Fruit fly (Drosophila melanogaster) whole organism, embryonic: ENCODE results near the gene Oscillin.

ENCODE experiments used
- Awh ChIP-seq: fragments of 200-800 bp; sonication (Bioruptor generic); IDR thresholded peaks from 2 replicates; pipeline ENCODE4, ENCODE4 v1.3.6; 2022; ENCODE audit warnings: missing biosample characterization, missing genetic modification characterization
- Bgb ChIP-seq: fragments of 200-800 bp; sonication (Bioruptor generic); IDR thresholded peaks from 2 replicates; pipeline ENCODE4 v1.3.6; 2022; ENCODE audit warnings: missing biosample characterization, missing genetic modification characterization; ENCODE audit not compliant: partially characterized antibody
- CG10274 ChIP-seq: fragments of 200-800 bp; sonication (Bioruptor generic); optimal IDR thresholded peaks from 3 replicates; lab custom pipeline; 2017; ENCODE audit warnings: missing biosample characterization, mild to moderate bottlenecking, missing genetic modification characterization
- CG11695 ChIP-seq: fragments of 200-800 bp; sonication (Bioruptor generic); IDR thresholded peaks from 3 replicates; pipeline ENCODE4 v1.3.6; 2022; ENCODE audit warnings: missing biosample characterization, missing genetic modification characterization
- CG12071 ChIP-seq: fragments of 200-800 bp; sonication (Bioruptor generic); optimal IDR thresholded peaks from 3 replicates; lab custom pipeline; 2018; ENCODE audit warnings: missing biosample characterization, mild to moderate bottlenecking, missing genetic modification characterization
- CG12744 ChIP-seq: fragments of 200-800 bp; sonication (Bioruptor generic); optimal IDR thresholded peaks from 2 replicates; lab custom pipeline; 2016; ENCODE audit warnings: missing biosample characterization, missing genetic modification characterization
- CG12942 ChIP-seq: fragments of 200-800 bp; sonication (Bioruptor generic); optimal IDR thresholded peaks from 3 replicates; lab custom pipeline; 2016; ENCODE audit warnings: missing biosample characterization, missing genetic modification characterization
- CG13287 ChIP-seq: fragments of 200-800 bp; sonication (Bioruptor generic); IDR thresholded peaks from 2 replicates; pipeline ENCODE4 v1.3.6; 2022; ENCODE audit warnings: missing biosample characterization, missing genetic modification characterization; ENCODE audit not compliant: partially characterized antibody
- CG14050 ChIP-seq: fragments of 200-800 bp; sonication (Bioruptor generic); IDR thresholded peaks from 3 replicates; pipeline ENCODE4 v1.3.6; 2022; ENCODE audit warnings: missing biosample characterization, missing genetic modification characterization
- CG14710 ChIP-seq: fragments of 200-800 bp; sonication (Bioruptor generic); optimal IDR thresholded peaks from 3 replicates; lab custom pipeline; 2019; ENCODE audit warnings: missing biosample characterization, mild to moderate bottlenecking, missing genetic modification characterization, moderate library complexity
- CG15601 ChIP-seq: fragments of 200-800 bp; sonication (Bioruptor generic); optimal IDR thresholded peaks from 3 replicates; lab custom pipeline; 2019; ENCODE audit warnings: missing biosample characterization, mild to moderate bottlenecking, missing genetic modification characterization, moderate library complexity
- CG1647 ChIP-seq: fragments of 200-800 bp; sonication (Bioruptor generic); optimal IDR thresholded peaks from 3 replicates; lab custom pipeline; 2016; ENCODE audit warnings: missing biosample characterization, missing genetic modification characterization
- CG1792 ChIP-seq: fragments of 200-800 bp; sonication (Bioruptor generic); optimal IDR thresholded peaks from 2 replicates; lab custom pipeline; 2016; ENCODE audit warnings: missing biosample characterization, missing genetic modification characterization
- CG2199 ChIP-seq: fragments of 200-800 bp; sonication (Bioruptor generic); IDR thresholded peaks from 3 replicates; pipeline ENCODE4 v1.3.6; 2022; ENCODE audit warnings: missing biosample characterization, missing genetic modification characterization
- CG2875 ChIP-seq: fragments of 200-800 bp; sonication (Bioruptor generic); optimal IDR thresholded peaks from 2 replicates; lab custom pipeline; 2017; ENCODE audit warnings: missing biosample characterization, mild to moderate bottlenecking, missing genetic modification characterization, missing genetic modification reagents
- CG3281 ChIP-seq: fragments of 200-800 bp; sonication (Bioruptor generic); optimal IDR thresholded peaks from 3 replicates; lab custom pipeline; 2017; ENCODE audit warnings: missing biosample characterization, mild to moderate bottlenecking, missing genetic modification characterization
- CG33557 ChIP-seq: fragments of 200-800 bp; sonication (Bioruptor generic); optimal IDR thresholded peaks from 2 replicates; lab custom pipeline; 2019; ENCODE audit warnings: missing biosample characterization, mild to moderate bottlenecking, missing genetic modification characterization, moderate library complexity
- CG4404 ChIP-seq: fragments of 200-800 bp; sonication (Bioruptor generic); IDR thresholded peaks from 2 replicates; pipeline ENCODE4 v1.3.6; 2022; ENCODE audit warnings: missing biosample characterization, missing genetic modification characterization
- CG6254 ChIP-seq: fragments of 200-800 bp; sonication (Bioruptor generic); optimal IDR thresholded peaks from 3 replicates; lab custom pipeline; 2017; ENCODE audit warnings: mild to moderate bottlenecking, missing biosample characterization, missing genetic modification reagents, missing genetic modification characterization
- CG7839 ChIP-seq: fragments of 200-800 bp; sonication (Bioruptor generic); optimal IDR thresholded peaks from 3 replicates; lab custom pipeline; 2018; ENCODE audit warnings: missing biosample characterization, mild to moderate bottlenecking, missing genetic modification characterization, moderate library complexity
- CG8290 ChIP-seq, 3 experiments: fragments of 200-800 bp; sonication (Bioruptor generic); optimal IDR thresholded peaks; 2 replicates each; lab custom pipeline; 2016 to 2019; ENCODE audit warnings: missing biosample characterization in 3 of 3, missing genetic modification characterization in 3 of 3, mild to moderate bottlenecking in 2 of 3, moderate library complexity in 1 of 3
- CG8478 ChIP-seq: fragments of >200 bp; optimal IDR thresholded peaks from 2 replicates; lab custom pipeline; 2018
- E2f2 ChIP-seq: fragments of 200-800 bp; sonication (Bioruptor generic); IDR thresholded peaks from 2 replicates; pipeline ENCODE4 v1.3.6; 2022; ENCODE audit warnings: missing biosample characterization, missing genetic modification characterization
- H2.0 ChIP-seq: fragments of 200-800 bp; sonication (Bioruptor generic); IDR thresholded peaks from 2 replicates; pipeline ENCODE4 v1.3.6; 2022; ENCODE audit warnings: missing biosample characterization, missing genetic modification characterization
- HHEX ChIP-seq: fragments of 200-800 bp; sonication (Bioruptor generic); optimal IDR thresholded peaks from 3 replicates; lab custom pipeline; 2017; ENCODE audit warnings: missing biosample characterization, mild to moderate bottlenecking, missing genetic modification characterization, missing genetic modification reagents
- Hr78 ChIP-seq, 2 experiments: fragments of 200-800 bp in 1 of 2; fragments of >200 bp in 1 of 2; sonication (Bioruptor generic) in 1 of 2; optimal IDR thresholded peaks; 2 replicates each; lab custom pipeline; 2017 to 2019; ENCODE audit warnings: missing biosample characterization in 2 of 2, missing genetic modification characterization in 2 of 2, mild to moderate bottlenecking in 1 of 2, moderate library complexity in 1 of 2
- Hsf ChIP-seq: fragments of 200-800 bp; sonication (Bioruptor generic); optimal IDR thresholded peaks from 3 replicates; lab custom pipeline; 2016; ENCODE audit warnings: missing biosample characterization, missing genetic modification characterization
- Optix ChIP-seq: fragments of 200-800 bp; sonication (Bioruptor generic); IDR thresholded peaks from 3 replicates; pipeline ENCODE4 v1.3.6; 2022; ENCODE audit warnings: missing biosample characterization, missing genetic modification characterization
- Scr ChIP-seq: fragments of 200-800 bp; sonication (Bioruptor generic); IDR thresholded peaks from 2 replicates; pipeline ENCODE4 v1.3.6; 2022; ENCODE audit warnings: missing biosample characterization, missing genetic modification characterization; ENCODE audit not compliant: partially characterized antibody
- Sry-δ ChIP-seq: fragments of 200-800 bp; sonication (Bioruptor generic); optimal IDR thresholded peaks from 2 replicates; lab custom pipeline; 2016; ENCODE audit warnings: missing biosample characterization, missing genetic modification characterization
- ac ChIP-seq: fragments of 200-800 bp; sonication (Bioruptor generic); optimal IDR thresholded peaks from 3 replicates; lab custom pipeline; 2017; ENCODE audit warnings: missing biosample characterization, mild to moderate bottlenecking, missing genetic modification characterization
- ato ChIP-seq: fragments of 200-800 bp; sonication (Bioruptor generic); IDR thresholded peaks from 2 replicates; pipeline ENCODE4 v1.3.6; 2022; ENCODE audit warnings: missing biosample characterization, missing genetic modification characterization; ENCODE audit not compliant: partially characterized antibody
- az2 ChIP-seq: fragments of 200-800 bp; sonication (Bioruptor generic); optimal IDR thresholded peaks from 3 replicates; lab custom pipeline; 2016; ENCODE audit warnings: missing biosample characterization, missing genetic modification characterization
- bcd ChIP-seq: fragments of 200-800 bp; sonication (Bioruptor generic); optimal IDR thresholded peaks from 2 replicates; lab custom pipeline; 2017; ENCODE audit warnings: missing biosample characterization, mild to moderate bottlenecking, missing genetic modification characterization
- bsh ChIP-seq, 2 experiments: fragments of 200-800 bp; sonication (Bioruptor generic); optimal IDR thresholded peaks; 2 replicates each; lab custom pipeline; 2017 to 2018; ENCODE audit warnings: mild to moderate bottlenecking in 2 of 2, missing biosample characterization in 2 of 2, missing genetic modification characterization in 2 of 2, moderate library complexity in 1 of 2
- chinmo ChIP-seq: fragments of 200-800 bp; sonication (Bioruptor generic); IDR thresholded peaks from 4 replicates; pipeline ENCODE4 v1.3.6; 2022; ENCODE audit warnings: missing biosample characterization, missing genetic modification characterization; ENCODE audit not compliant: partially characterized antibody
- chm ChIP-seq: fragments of 200-800 bp; sonication (Bioruptor generic); IDR thresholded peaks from 2 replicates; pipeline ENCODE4 v1.3.6; 2022; ENCODE audit warnings: missing biosample characterization, missing genetic modification characterization
- danr ChIP-seq: fragments of 200-800 bp; sonication (Bioruptor generic); IDR thresholded peaks from 2 replicates; pipeline ENCODE4 v1.3.6; 2022; ENCODE audit warnings: missing biosample characterization, missing genetic modification characterization
- dysf ChIP-seq: fragments of 200-800 bp; sonication (Bioruptor generic); IDR thresholded peaks from 3 replicates; pipeline ENCODE4 v1.3.6; 2022; ENCODE audit warnings: missing biosample characterization, missing genetic modification characterization
- en ChIP-seq: fragments of 200-800 bp; sonication (Bioruptor generic); optimal IDR thresholded peaks from 2 replicates; lab custom pipeline; 2016; ENCODE audit warnings: missing biosample characterization, missing genetic modification characterization
- exex ChIP-seq: fragments of 200-800 bp; sonication (Bioruptor generic); optimal IDR thresholded peaks from 4 replicates; lab custom pipeline; 2018; ENCODE audit warnings: missing biosample characterization, mild to moderate bottlenecking, missing genetic modification characterization, moderate library complexity
- fd102C ChIP-seq: fragments of 200-800 bp; sonication (Bioruptor generic); optimal IDR thresholded peaks from 2 replicates; lab custom pipeline; 2018; ENCODE audit warnings: missing biosample characterization, mild to moderate bottlenecking, missing genetic modification characterization, moderate library complexity
- hth ChIP-seq: fragments of >200 bp; optimal IDR thresholded peaks from 2 replicates; lab custom pipeline; 2017; ENCODE audit warnings: inconsistent platforms
- jumu ChIP-seq: fragments of 200-800 bp; sonication (Bioruptor generic); optimal IDR thresholded peaks from 3 replicates; lab custom pipeline; 2016; ENCODE audit warnings: missing biosample characterization, missing genetic modification characterization
- lmd ChIP-seq: fragments of 200-800 bp; sonication (Bioruptor generic); IDR thresholded peaks from 2 replicates; pipeline ENCODE4 v1.3.6; 2022; ENCODE audit warnings: missing biosample characterization, missing genetic modification characterization
- luna ChIP-seq: fragments of 200-800 bp; sonication (Bioruptor generic); optimal IDR thresholded peaks from 2 replicates; lab custom pipeline; 2016; ENCODE audit warnings: missing biosample characterization, missing genetic modification characterization
- odd ChIP-seq: fragments of 200-800 bp; sonication (Bioruptor generic); optimal IDR thresholded peaks from 2 replicates; lab custom pipeline; 2017; ENCODE audit warnings: missing biosample characterization, mild to moderate bottlenecking, missing genetic modification characterization
- pho ChIP-seq: fragments of 200-800 bp; sonication (Bioruptor generic); optimal IDR thresholded peaks from 2 replicates; lab custom pipeline; 2016; ENCODE audit warnings: missing biosample characterization, missing genetic modification characterization
- sna ChIP-seq: fragments of 200-800 bp; sonication (Bioruptor generic); IDR thresholded peaks from 2 replicates; pipeline ENCODE4 v1.3.6; 2022; ENCODE audit warnings: missing biosample characterization, missing genetic modification characterization; ENCODE audit not compliant: partially characterized antibody
- sr ChIP-seq: fragments of 200-800 bp; sonication (Bioruptor generic); IDR thresholded peaks from 3 replicates; pipeline ENCODE4 v1.3.6; 2022; ENCODE audit warnings: missing biosample characterization, missing genetic modification characterization
- vvl ChIP-seq: fragments of 200-800 bp; sonication (Bioruptor generic); IDR thresholded peaks from 2 replicates; pipeline ENCODE4 v1.3.6; 2022; ENCODE audit warnings: missing biosample characterization, missing genetic modification characterization

Oscillin gene

dm6 chr2L:5569503-5569902 lies 22.6 kb downstream of the Oscillin start (continued):
- no peak for TF ChIP-seq pho (GFP tag; lab: Kevin White, UChicago)
- TF ChIP-seq CG14050 (GFP tag; lab: Robert Waterston, UW), result no peak
- TF ChIP-seq CG2199 (GFP tag; lab: Robert Waterston, UW), result no peak
- TF ChIP-seq CG11695, result 0 out of 3 replicates have a peak, but pooled peaks have one; percentile 45
- no peak for TF ChIP-seq CG12744 (GFP tag; lab: Kevin White, UChicago)
- TF ChIP-seq CG6254 (GFP tag; lab: Kevin White, UChicago), result no peak
- no peak for TF ChIP-seq Optix
- TF ChIP-seq bsh (GFP tag; optimal IDR thresholded peaks at IDR 0.05; lab: Kevin White, UChicago), result no peak
- 0 out of 2 replicates have a peak, but pooled peaks have one; percentile 7 for TF ChIP-seq danr (GFP tag; lab: Robert Waterston, UW)
- TF ChIP-seq exex (tag; lab: Kevin White, UChicago), result no peak
- no peak for TF ChIP-seq chm (GFP tag; lab: Robert Waterston, UW)
- peak; percentile 31 for TF ChIP-seq Hsf
- TF ChIP-seq HHEX (GFP tag; lab: Kevin White, UChicago), result peak; percentile 24
- TF ChIP-seq CG8290 (GFP tag; optimal IDR thresholded peaks at IDR 0.05; lab: Kevin White, UChicago), result no peak
- no peak for TF ChIP-seq CG8290 (tag; optimal IDR thresholded peaks at IDR 0.05; lab: Kevin White, UChicago)
- TF ChIP-seq Scr (GFP tag; lab: Robert Waterston, UW), result no peak
- no peak for TF ChIP-seq sna (GFP tag; lab: Robert Waterston, UW)
- TF ChIP-seq fd102C (GFP tag; lab: Kevin White, UChicago), result no peak
- TF ChIP-seq bcd (GFP tag; lab: Kevin White, UChicago), result peak; percentile 12
- TF ChIP-seq chinmo (GFP tag; lab: Robert Waterston, UW), result no peak
- no peak for TF ChIP-seq CG8478 (lab: Kevin White, UChicago)
- TF ChIP-seq CG3281 (GFP tag; lab: Kevin White, UChicago), result peak; percentile 34
- TF ChIP-seq jumu (GFP tag; lab: Kevin White, UChicago), result no peak
- no peak for TF ChIP-seq hth
- TF ChIP-seq Awh (GFP tag; lab: Robert Waterston, UW), result no peak
- no peak for TF ChIP-seq CG15601 (tag; lab: Kevin White, UChicago)
- TF ChIP-seq en (GFP tag; lab: Kevin White, UChicago), result no peak
- TF ChIP-seq CG4404, result no peak
- TF ChIP-seq CG14710, result no peak
- no peak for TF ChIP-seq odd (GFP tag; lab: Kevin White, UChicago)
- no peak for TF ChIP-seq CG10274
- TF ChIP-seq CG1792 (GFP tag; lab: Kevin White, UChicago), result no peak
- no peak for TF ChIP-seq Sry-δ (GFP tag; lab: Kevin White, UChicago)
- no peak for TF ChIP-seq ato (GFP tag; lab: Robert Waterston, UW)
- TF ChIP-seq H2.0 (GFP tag; lab: Robert Waterston, UW), result no peak
- TF ChIP-seq luna (GFP tag; lab: Kevin White, UChicago), result no peak
- no peak for TF ChIP-seq CG13287 (GFP tag; lab: Robert Waterston, UW)
- peak; percentile 46; the same call in 1 of the 2 replicates for TF ChIP-seq lmd
- no peak for TF ChIP-seq Hr78 (GFP tag; optimal IDR thresholded peaks at IDR 0.05; lab: Kevin White, UChicago)
- no peak for TF ChIP-seq CG33557 (GFP tag; lab: Kevin White, UChicago)
- TF ChIP-seq dysf, result peak; percentile 57; the same call in 2 of the 3 replicates
- no peak for TF ChIP-seq sr (GFP tag; lab: Robert Waterston, UW)
- no peak for TF ChIP-seq vvl (GFP tag; lab: Robert Waterston, UW)
- no peak for TF ChIP-seq CG2875 (GFP tag; lab: Kevin White, UChicago)
- no peak for TF ChIP-seq ac (GFP tag; lab: Kevin White, UChicago)
- no peak for TF ChIP-seq CG12071 (GFP tag; lab: Kevin White, UChicago)
- no peak for TF ChIP-seq CG12942 (GFP tag; lab: Kevin White, UChicago)
- no peak for TF ChIP-seq az2 (GFP tag; lab: Kevin White, UChicago)
- no peak for TF ChIP-seq Bgb (GFP tag; lab: Robert Waterston, UW)
- TF ChIP-seq CG1647 (GFP tag; lab: Kevin White, UChicago), result no peak
- peak; percentile 58 for TF ChIP-seq CG7839 (tag; lab: Kevin White, UChicago)
- TF ChIP-seq E2f2 (GFP tag; lab: Robert Waterston, UW), result peak; percentile 18; the same call in 1 of the 2 replicates
